Worm (Caenorhabditis elegans): ENCODE measurements around the gene srw-21.

DNA sequence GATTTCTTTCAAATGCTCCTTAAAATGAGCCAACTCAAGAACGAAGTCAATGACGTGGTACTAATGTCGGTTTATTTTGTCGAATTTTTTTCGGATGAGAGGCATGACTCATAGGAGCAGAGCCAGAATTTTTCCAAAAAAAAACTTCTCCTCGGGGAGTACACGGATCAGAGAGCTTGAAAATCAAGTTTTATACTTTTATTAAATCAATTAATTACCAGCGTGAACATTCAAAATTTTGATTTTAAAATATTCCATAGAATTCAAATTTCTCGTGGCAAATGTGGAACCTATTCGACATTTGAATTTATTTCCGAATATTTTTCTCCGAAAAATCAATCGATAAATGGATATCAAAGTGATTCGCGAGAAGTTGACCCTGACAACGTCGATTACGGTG, 48.5 kb downstream of the srw-21 start, which contains the start of gene F21A3.4:
- TF ChIP-seq tab-1 (GFP tag; IDR thresholded peaks at IDR 0.05) (no peak), klf-2 (GFP tag; conservative IDR thresholded peaks at IDR 0.05) (no peak), flt-1 (GFP tag; IDR thresholded peaks at IDR 0.05) (no peak), med-1 (GFP tag; optimal IDR thresholded peaks at IDR 0.05; ENCODE audit: insufficient read depth) (no peak)

All from whole organism, midembryonic.